Worm (Caenorhabditis elegans): ENCODE measurements around the gene grd-8.

Gene grd-8

ce11 chrV:7826917-7827316 lies 15.4 kb upstream of the grd-8 start, which contains the start of gene mig-6:
Gene mig-6, plus strand, starts transcription at chrV:7827217.
- TF ChIP-seq egl-27 (tag; optimal IDR thresholded peaks at IDR 0.05) (no peak), tbx-2 (tag; optimal IDR thresholded peaks at IDR 0.05) (no peak), lsy-12 (tag; optimal IDR thresholded peaks at IDR 0.05) (no peak), nhr-23 (tag; optimal IDR thresholded peaks at IDR 0.05) (no peak), nhr-28 (tag; optimal IDR thresholded peaks at IDR 0.05) (no peak), pqm-1 (tag; optimal IDR thresholded peaks at IDR 0.05) (no peak), pha-4 (tag; optimal IDR thresholded peaks at IDR 0.05) (no peak), nhr-76 (tag; optimal IDR thresholded peaks at IDR 0.05) (no peak), mdl-1 (tag; optimal IDR thresholded peaks at IDR 0.05) (no peak), sea-2 (GFP tag; optimal IDR thresholded peaks at IDR 0.05) (no peak), ztf-4 (tag; optimal IDR thresholded peaks at IDR 0.05) (no peak), unc-39 (tag; optimal IDR thresholded peaks at IDR 0.05) (no peak)

- TF ChIP-seq ztf-4 (tag; optimal IDR thresholded peaks at IDR 0.05) (no peak), fos-1 (tag; optimal IDR thresholded peaks at IDR 0.05) (no peak), nhr-25 (tag; optimal IDR thresholded peaks at IDR 0.05) (no peak), nfya-1 (tag; optimal IDR thresholded peaks at IDR 0.05; ENCODE audit: insufficient read depth) (no peak), ceh-28 (tag; optimal IDR thresholded peaks at IDR 0.05) (no peak), lsy-12 (tag; optimal IDR thresholded peaks at IDR 0.05) (no peak), ama-1 (optimal IDR thresholded peaks at IDR 0.05) (no peak), nhr-237 (tag; optimal IDR thresholded peaks at IDR 0.05) (no peak), nhr-67 (tag; optimal IDR thresholded peaks at IDR 0.05) (no peak)
Measured at ce11 chrV:7830952-7831351, 11.4 kb upstream of the grd-8 start.

- TF ChIP-seq nhr-23 (tag; optimal IDR thresholded peaks at IDR 0.05) (peak; percentile 71), elt-3 (tag; optimal IDR thresholded peaks at IDR 0.05) (peak in 2 of 3 experiments; percentile 29 to 50), snpc-4 (tag; optimal IDR thresholded peaks at IDR 0.05) (no peak), aly-2 (tag; optimal IDR thresholded peaks at IDR 0.05) (no peak), mdl-1 (tag; optimal IDR thresholded peaks at IDR 0.05) (no peak), nhr-25 (tag; optimal IDR thresholded peaks at IDR 0.05) (no peak), R02D3.7 (tag; optimal IDR thresholded peaks at IDR 0.05) (no peak)
Measured at ce11 chrV:7836911-7837310, 5.4 kb upstream of the grd-8 start, which contains the start of gene txt-5. Gene txt-5, minus strand, starts transcription at chrV:7837134.

- TF ChIP-seq R02D3.7 (tag; optimal IDR thresholded peaks at IDR 0.05) (no peak), pha-4 (tag; optimal IDR thresholded peaks at IDR 0.05) (peak; percentile 50), ceh-9 (tag; optimal IDR thresholded peaks at IDR 0.05) (no peak), nhr-11 (tag; optimal IDR thresholded peaks at IDR 0.05) (no peak)
Measured at ce11 chrV:7837809-7838208, 4.5 kb upstream of the grd-8 start, which contains the start of gene ttr-33. Gene ttr-33, minus strand, starts transcription at chrV:7837909.

ce11 chrV:7839485-7839884 lies 2.8 kb upstream of the grd-8 start, which contains the start of gene C37C3.12:
Gene C37C3.12, minus strand, starts transcription at chrV:7839585.
- TF ChIP-seq pha-4 (tag; optimal IDR thresholded peaks at IDR 0.05) (peak; percentile 78), eor-1 (tag; optimal IDR thresholded peaks at IDR 0.05) (no peak)

ce11 chrV:7847170-7847569 lies 4.8 kb downstream of the grd-8 start, which contains the start of gene memo-1:
Gene memo-1, minus strand, starts transcription at chrV:7847171.
- TF ChIP-seq ama-1 (optimal IDR thresholded peaks at IDR 0.05) (no peak), elt-2 (tag; optimal IDR thresholded peaks at IDR 0.05) (no peak), nhr-23 (tag; optimal IDR thresholded peaks at IDR 0.05) (no peak), ceh-16 (tag; optimal IDR thresholded peaks at IDR 0.05) (no peak), egl-5 (tag; optimal IDR thresholded peaks at IDR 0.05) (no peak), nhr-28 (tag; optimal IDR thresholded peaks at IDR 0.05) (no peak), R02D3.7 (tag; optimal IDR thresholded peaks at IDR 0.05) (no peak), elt-1 (tag; optimal IDR thresholded peaks at IDR 0.05) (no peak), ztf-11 (tag; optimal IDR thresholded peaks at IDR 0.05) (no peak), nhr-12 (tag; optimal IDR thresholded peaks at IDR 0.05) (no peak), nhr-25 (tag; optimal IDR thresholded peaks at IDR 0.05) (no peak), elt-3 (tag; optimal IDR thresholded peaks at IDR 0.05) (no peak), ceh-82 (tag; optimal IDR thresholded peaks at IDR 0.05) (no peak), sea-2 (GFP tag; optimal IDR thresholded peaks at IDR 0.05) (no peak)
